Fruit fly (Drosophila melanogaster) whole organism, wandering third instar larva: ENCODE measurements around the gene fz4.

Experiments used
- Abd-B ChIP-seq: fragments of >200 bp; optimal IDR thresholded peaks from 2 replicates; lab custom pipeline; 2017; ENCODE audit warnings: missing biosample characterization, missing genetic modification characterization
- CG9705 ChIP-seq: fragments of 200-800 bp; sonication (Bioruptor generic); optimal IDR thresholded peaks from 2 replicates; lab custom pipeline; 2018; ENCODE audit warnings: missing biosample characterization, mild to moderate bottlenecking, missing genetic modification characterization
- Dfd ChIP-seq: fragments of >200 bp; optimal IDR thresholded peaks from 2 replicates; lab custom pipeline; 2017; ENCODE audit warnings: missing biosample characterization, missing genetic modification characterization
- GATAd ChIP-seq: sonication (Bioruptor generic); optimal IDR thresholded peaks from 2 replicates; lab custom pipeline; 2016; ENCODE audit warnings: missing biosample characterization, missing genetic modification characterization
- HLH106 ChIP-seq: fragments of 200-800 bp; optimal IDR thresholded peaks from 3 replicates; lab custom pipeline; 2019; ENCODE audit warnings: missing biosample characterization, mild to moderate bottlenecking, missing genetic modification characterization, moderate library complexity
- Hnf4 ChIP-seq: fragments of 200-800 bp; sonication (Bioruptor generic); optimal IDR thresholded peaks from 2 replicates; lab custom pipeline; 2016; ENCODE audit warnings: missing biosample characterization, mild to moderate bottlenecking, missing genetic modification characterization
- Hr78 ChIP-seq: fragments of >200 bp; optimal IDR thresholded peaks from 2 replicates; lab custom pipeline; 2017; ENCODE audit warnings: missing biosample characterization, missing genetic modification characterization
- Hr83 ChIP-seq: fragments of 200-300 bp; sonication (Bioruptor generic); optimal IDR thresholded peaks from 2 replicates; lab custom pipeline; 2016; ENCODE audit warnings: missing biosample characterization, mild to moderate bottlenecking, missing genetic modification characterization, moderate library complexity; ENCODE audit not compliant: poor library complexity, severe bottlenecking
- Jra ChIP-seq: sonication (Bioruptor generic); optimal IDR thresholded peaks from 2 replicates; lab custom pipeline; 2016; ENCODE audit warnings: missing biosample characterization, missing genetic modification characterization
- Mio ChIP-seq: sonication (Bioruptor generic); optimal IDR thresholded peaks from 2 replicates; lab custom pipeline; 2016; ENCODE audit warnings: missing biosample characterization, missing genetic modification characterization
- Myc ChIP-seq: fragments of >200 bp; optimal IDR thresholded peaks from 2 replicates; lab custom pipeline; 2017
- N ChIP-seq: fragments of >200 bp; optimal IDR thresholded peaks from 2 replicates; lab custom pipeline; 2018; ENCODE audit warnings: missing biosample characterization, missing external identifiers, missing genetic modification characterization
- OdsH ChIP-seq: fragments of 200-800 bp; sonication (Bioruptor generic); optimal IDR thresholded peaks from 2 replicates; lab custom pipeline; 2016; ENCODE audit warnings: missing biosample characterization, mild to moderate bottlenecking, missing genetic modification characterization
- Rel ChIP-seq, 2 experiments: fragments of 200-800 bp; sonication (Bioruptor generic) in 1 of 2; optimal IDR thresholded peaks; 2 replicates in 1 of 2; 3 replicates in 1 of 2; lab custom pipeline; 2016 to 2019; ENCODE audit warnings: mild to moderate bottlenecking in 2 of 2, missing biosample characterization in 2 of 2, missing genetic modification characterization in 2 of 2, moderate library complexity in 1 of 2
- Sp1 ChIP-seq: fragments of 200-800 bp; sonication (Bioruptor generic); optimal IDR thresholded peaks from 3 replicates; lab custom pipeline; 2019; ENCODE audit warnings: missing biosample characterization, mild to moderate bottlenecking, missing genetic modification characterization, moderate library complexity
- Vsx2 ChIP-seq: fragments of 200-300, 225-300 bp; sonication (Bioruptor generic); optimal IDR thresholded peaks from 2 replicates; lab custom pipeline; 2018; ENCODE audit warnings: missing biosample characterization, missing genetic modification characterization; ENCODE audit not compliant: partially characterized antibody
- br ChIP-seq: fragments of 200-800 bp; sonication (Bioruptor generic); optimal IDR thresholded peaks from 2 replicates; lab custom pipeline; 2016; ENCODE audit warnings: missing biosample characterization, missing genetic modification characterization
- brk ChIP-seq: fragments of 200-800 bp; sonication (Bioruptor generic); optimal IDR thresholded peaks from 2 replicates; lab custom pipeline; 2016; ENCODE audit warnings: missing biosample characterization, mild to moderate bottlenecking, missing genetic modification characterization
- dsf ChIP-seq: sonication (Bioruptor generic); optimal IDR thresholded peaks from 2 replicates; lab custom pipeline; 2016; ENCODE audit warnings: missing biosample characterization, missing genetic modification characterization, borderline replicate concordance
- ey ChIP-seq: fragments of 200-800 bp; sonication (Bioruptor generic); optimal IDR thresholded peaks from 2 replicates; lab custom pipeline; 2016; ENCODE audit warnings: missing biosample characterization, missing genetic modification characterization
- foxo ChIP-seq, 2 experiments: fragments of 200-800 bp; sonication (Bioruptor generic); optimal IDR thresholded peaks; 2 replicates in 1 of 2; 3 replicates in 1 of 2; lab custom pipeline; 2016 to 2017; ENCODE audit warnings: missing biosample characterization in 2 of 2, missing genetic modification characterization in 2 of 2
- fru ChIP-seq: fragments of 200-800 bp; sonication (Bioruptor generic); optimal IDR thresholded peaks from 3 replicates; lab custom pipeline; 2016; ENCODE audit warnings: missing biosample characterization, mild to moderate bottlenecking, missing genetic modification characterization
- jim ChIP-seq: fragments of 175-275, 200-325 bp; sonication (Bioruptor generic); optimal IDR thresholded peaks from 2 replicates; lab custom pipeline; 2016; ENCODE audit warnings: missing biosample characterization, mild to moderate bottlenecking, missing genetic modification characterization
- lola ChIP-seq: fragments of >200 bp; optimal IDR thresholded peaks from 2 replicates; lab custom pipeline; 2017; ENCODE audit warnings: missing biosample characterization, missing genetic modification characterization
- pan ChIP-seq: fragments of >200 bp; optimal IDR thresholded peaks from 2 replicates; lab custom pipeline; 2017
- psq ChIP-seq: fragments of 200-800 bp; sonication (Bioruptor generic); optimal IDR thresholded peaks from 3 replicates; lab custom pipeline; 2017; ENCODE audit warnings: missing biosample characterization, mild to moderate bottlenecking, missing genetic modification characterization, moderate library complexity
- rgr ChIP-seq: fragments of 200-800 bp; sonication (Bioruptor generic); optimal IDR thresholded peaks from 3 replicates; lab custom pipeline; 2016; ENCODE audit warnings: missing biosample characterization, mild to moderate bottlenecking, missing genetic modification characterization
- sage ChIP-seq: fragments of 200-800 bp; sonication (Bioruptor generic); optimal IDR thresholded peaks from 2 replicates; lab custom pipeline; 2016; ENCODE audit warnings: missing biosample characterization, mild to moderate bottlenecking, missing genetic modification characterization
- tai ChIP-seq: sonication (Bioruptor generic); optimal IDR thresholded peaks from 2 replicates; lab custom pipeline; 2016; ENCODE audit warnings: missing biosample characterization, missing genetic modification characterization
- usp ChIP-seq: fragments of >200 bp; optimal IDR thresholded peaks from 2 replicates; lab custom pipeline; 2017; ENCODE audit warnings: missing biosample characterization, missing genetic modification characterization

fz4 gene

dm6 chrX:7141753-7142152 lies 31.6 kb upstream of the fz4 start:
- TF ChIP-seq sage (GFP tag; lab: Kevin White, UChicago), result no peak
- no peak for TF ChIP-seq Hnf4

DNA sequence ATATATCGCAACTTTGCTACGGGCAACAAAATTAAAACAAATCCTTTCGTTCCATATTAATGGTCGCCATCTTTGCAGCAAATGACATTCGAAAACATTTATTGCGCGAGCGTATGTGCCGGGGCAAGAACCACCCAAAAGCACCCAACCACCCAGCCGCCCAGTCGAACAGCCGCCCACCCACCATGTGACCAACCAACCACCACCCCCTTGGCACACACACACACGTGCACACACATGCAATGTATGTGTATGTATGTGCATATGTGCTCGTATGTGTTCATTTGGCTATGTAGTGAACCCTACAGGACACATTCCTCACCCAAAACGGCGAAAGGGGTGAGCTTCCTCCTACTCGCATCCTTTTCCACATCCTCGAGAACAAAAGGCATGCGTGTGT lies 29.8 kb upstream of the fz4 start:
- TF ChIP-seq ey (GFP tag; lab: Kevin White, UChicago), result no peak
- TF ChIP-seq Sp1 (GFP tag; lab: Kevin White, UChicago), result no peak
- TF ChIP-seq psq (GFP tag; lab: Kevin White, UChicago), result no peak
- TF ChIP-seq Jra (GFP tag; lab: Kevin White, UChicago), result no peak
- TF ChIP-seq tai (GFP tag; lab: Kevin White, UChicago), result no peak
- TF ChIP-seq Hnf4, result no peak
- TF ChIP-seq Hr78 (GFP tag; lab: Kevin White, UChicago), result no peak
- TF ChIP-seq rgr, result no peak
- no peak for TF ChIP-seq Hr83 (GFP tag; lab: Kevin White, UChicago)
- no peak for TF ChIP-seq GATAd
- TF ChIP-seq jim (GFP tag; lab: Kevin White, UChicago), result no peak
- TF ChIP-seq fru (GFP tag; lab: Kevin White, UChicago), result no peak
- TF ChIP-seq dsf, result no peak

dm6 chrX:7137423-7137822 lies 27.3 kb upstream of the fz4 start, which contains the start of gene Cph:
TSS of gene Cph (plus strand) at chrX:7137723.
- TF ChIP-seq pan (no peak), Vsx2 (GFP tag; lab: Kevin White, UChicago) (no peak), tai (GFP tag; lab: Kevin White, UChicago) (no peak), N (no peak), CG9705 (GFP tag; lab: Kevin White, UChicago) (no peak), br (GFP tag; lab: Kevin White, UChicago) (no peak), Hr83 (GFP tag; lab: Kevin White, UChicago) (no peak), psq (GFP tag; lab: Kevin White, UChicago) (no peak), usp (GFP tag; lab: Kevin White, UChicago) (no peak)
- TF ChIP-seq, all 38 proteins: peak for 0

dm6 chrX:7124474-7124873 lies 14.4 kb upstream of the fz4 start:
- TF ChIP-seq pan (no peak), br (GFP tag; lab: Kevin White, UChicago) (no peak), GATAd (no peak), psq (GFP tag; lab: Kevin White, UChicago) (no peak)

DNA sequence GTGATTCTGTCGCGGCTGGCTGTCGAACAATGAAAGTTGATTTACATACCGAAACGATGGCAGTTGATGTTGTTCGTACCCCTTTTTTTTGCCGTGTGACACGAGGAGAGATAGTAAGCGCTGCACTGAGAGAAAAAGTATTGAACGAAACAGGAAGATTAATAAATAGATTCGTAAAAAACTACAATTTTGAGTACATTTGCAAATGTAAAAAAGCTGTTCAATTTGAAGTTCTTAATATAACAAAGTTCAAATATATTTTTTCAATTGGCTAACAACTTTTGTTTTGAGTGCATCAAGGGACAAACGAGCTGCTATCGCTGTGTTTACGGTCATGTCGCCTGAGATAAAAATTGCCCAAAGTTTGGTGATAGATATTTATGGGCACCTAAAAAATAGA lies 11.9 kb upstream of the fz4 start:
- TF ChIP-seq Vsx2 (GFP tag; lab: Kevin White, UChicago) (no peak), ey (GFP tag; lab: Kevin White, UChicago) (no peak), N (no peak), lola (GFP tag; lab: Kevin White, UChicago) (no peak), foxo (GFP tag; optimal IDR thresholded peaks at IDR 0.05; lab: Kevin White, UChicago) (no peak), brk (GFP tag; lab: Kevin White, UChicago) (no peak), Dfd (GFP tag; lab: Kevin White, UChicago) (no peak), Hnf4 (no peak), Rel (GFP tag; optimal IDR thresholded peaks at IDR 0.05; lab: Kevin White, UChicago) (no peak), Rel (tag; optimal IDR thresholded peaks at IDR 0.05; lab: Kevin White, UChicago) (no peak), tai (GFP tag; lab: Kevin White, UChicago) (no peak), fru (GFP tag; lab: Kevin White, UChicago) (no peak), sage (GFP tag; lab: Kevin White, UChicago) (no peak), HLH106 (tag; lab: Kevin White, UChicago) (no peak), CG9705 (GFP tag; lab: Kevin White, UChicago) (no peak), Mio (GFP tag; lab: Kevin White, UChicago) (no peak), usp (GFP tag; lab: Kevin White, UChicago) (no peak), Abd-B (GFP tag; lab: Kevin White, UChicago) (no peak), Hr78 (GFP tag; lab: Kevin White, UChicago) (no peak)

- TF ChIP-seq OdsH (no peak), fru (GFP tag; lab: Kevin White, UChicago) (no peak), foxo (GFP tag; optimal IDR thresholded peaks at IDR 0.05; lab: Kevin White, UChicago) (no peak), GATAd (no peak), Myc (no peak), sage (GFP tag; lab: Kevin White, UChicago) (no peak)
- TF ChIP-seq, all 38 proteins: peak for 0
Observed at dm6 chrX:7120168-7120567, 10.0 kb upstream of the fz4 start.
